Fruit fly (Drosophila melanogaster) whole organism, embryonic: ENCODE data around the gene CG31792.
A peak's percentile ranks its signal among the peaks of the same experiment; 100 is the strongest.

Source experiments
- ATbp ChIP-seq: fragments of 200-800 bp; sonication (Bioruptor generic); optimal IDR thresholded peaks from 2 replicates; lab custom pipeline; 2017; ENCODE audit warnings: missing biosample characterization, mild to moderate bottlenecking, missing genetic modification characterization, missing genetic modification reagents
- BEAF-32 ChIP-seq: fragments of 200-800 bp; sonication (Bioruptor generic); optimal IDR thresholded peaks from 3 replicates; lab custom pipeline; 2017; ENCODE audit warnings: missing biosample characterization, missing genetic modification characterization, mild to moderate bottlenecking, moderate library complexity, missing genetic modification reagents
- CG10209 ChIP-seq: fragments of 200-800 bp; sonication (Bioruptor generic); optimal IDR thresholded peaks from 3 replicates; lab custom pipeline; 2017; ENCODE audit warnings: missing biosample characterization, mild to moderate bottlenecking, missing genetic modification characterization, missing genetic modification reagents
- CG10543 ChIP-seq: fragments of 200-800 bp; sonication (Bioruptor generic); optimal IDR thresholded peaks from 3 replicates; lab custom pipeline; 2017; ENCODE audit warnings: missing biosample characterization, mild to moderate bottlenecking, missing genetic modification characterization, moderate library complexity
- CG12299 ChIP-seq: fragments of 200-800 bp; sonication (Bioruptor generic); optimal IDR thresholded peaks from 2 replicates; lab custom pipeline; 2018; ENCODE audit warnings: missing biosample characterization, mild to moderate bottlenecking, missing genetic modification characterization
- CG1233 ChIP-seq: fragments of 200-800 bp; sonication (Bioruptor generic); optimal IDR thresholded peaks from 4 replicates; lab custom pipeline; 2018; ENCODE audit warnings: missing biosample characterization, mild to moderate bottlenecking, missing genetic modification characterization
- CG15696 ChIP-seq: fragments of 200-800 bp; sonication (Bioruptor generic); optimal IDR thresholded peaks from 2 replicates; lab custom pipeline; 2019; ENCODE audit warnings: missing biosample characterization, mild to moderate bottlenecking, missing genetic modification characterization, moderate library complexity
- CG16813 ChIP-seq: fragments of 200-800 bp; sonication (Bioruptor generic); IDR thresholded peaks from 3 replicates; pipeline ENCODE4 v1.3.6; 2022; ENCODE audit warnings: missing biosample characterization, missing genetic modification characterization; ENCODE audit not compliant: partially characterized antibody
- CG17186 ChIP-seq: fragments of 200-800 bp; sonication (Bioruptor generic); optimal IDR thresholded peaks from 3 replicates; lab custom pipeline; 2017; ENCODE audit warnings: missing biosample characterization, missing genetic modification reagents, missing genetic modification characterization
- CG17328 ChIP-seq: fragments of 200-800 bp; sonication (Bioruptor generic); IDR thresholded peaks from 2 replicates; pipeline ENCODE4 v1.3.6; 2022; ENCODE audit warnings: missing biosample characterization, missing genetic modification characterization
- CG17568 ChIP-seq: fragments of 200-800 bp; sonication (Bioruptor generic); optimal IDR thresholded peaks from 2 replicates; lab custom pipeline; 2018; ENCODE audit warnings: missing biosample characterization, mild to moderate bottlenecking, missing genetic modification characterization, moderate library complexity
- CG2199 ChIP-seq: fragments of 200-800 bp; sonication (Bioruptor generic); IDR thresholded peaks from 3 replicates; pipeline ENCODE4 v1.3.6; 2022; ENCODE audit warnings: missing biosample characterization, missing genetic modification characterization
- CG2875 ChIP-seq: fragments of 200-800 bp; sonication (Bioruptor generic); optimal IDR thresholded peaks from 2 replicates; lab custom pipeline; 2017; ENCODE audit warnings: missing biosample characterization, mild to moderate bottlenecking, missing genetic modification characterization, missing genetic modification reagents
- CG3065 ChIP-seq: fragments of 200-800 bp; sonication (Bioruptor generic); optimal IDR thresholded peaks from 2 replicates; lab custom pipeline; 2016; ENCODE audit warnings: missing biosample characterization, missing genetic modification characterization
- CG31224 ChIP-seq: fragments of 200-800 bp; sonication (Bioruptor generic); IDR thresholded peaks from 2 replicates; pipeline ENCODE4 v1.3.6; 2022; ENCODE audit warnings: missing biosample characterization, missing genetic modification characterization
- CG3407 ChIP-seq: fragments of 200-800 bp; sonication (Bioruptor generic); optimal IDR thresholded peaks from 2 replicates; lab custom pipeline; 2018; ENCODE audit warnings: missing biosample characterization, mild to moderate bottlenecking, missing genetic modification characterization
- CG6813 ChIP-seq: fragments of 200-800 bp; sonication (Bioruptor generic); optimal IDR thresholded peaks from 2 replicates; lab custom pipeline; 2017; ENCODE audit warnings: missing biosample characterization, missing genetic modification characterization, mild to moderate bottlenecking, moderate library complexity, missing genetic modification reagents
- CG7357 ChIP-seq: fragments of 200-800 bp; sonication (Bioruptor generic); IDR thresholded peaks from 3 replicates; pipeline ENCODE4 v1.3.6; 2022; ENCODE audit warnings: missing biosample characterization, missing genetic modification characterization
- CG7745 ChIP-seq: fragments of 200-800 bp; sonication (Bioruptor generic); optimal IDR thresholded peaks from 2 replicates; lab custom pipeline; 2018; ENCODE audit warnings: missing biosample characterization, mild to moderate bottlenecking, missing genetic modification characterization, moderate library complexity
- CG7963 ChIP-seq: fragments of 200-800 bp; sonication (Bioruptor generic); IDR thresholded peaks from 3 replicates; pipeline ENCODE4 v1.3.6; 2022; ENCODE audit warnings: missing biosample characterization, missing genetic modification characterization; ENCODE audit not compliant: partially characterized antibody
- CG9797 ChIP-seq: fragments of 200-800 bp; sonication (Bioruptor generic); optimal IDR thresholded peaks from 3 replicates; lab custom pipeline; 2018; ENCODE audit warnings: missing biosample characterization, mild to moderate bottlenecking, missing genetic modification characterization
- Dref ChIP-seq: fragments of 200-800 bp; sonication (Bioruptor generic); IDR thresholded peaks from 2 replicates; pipeline ENCODE4 v1.3.6; 2022; ENCODE audit warnings: missing biosample characterization, missing genetic modification characterization
- Drgx ChIP-seq: fragments of 200-800 bp; sonication (Bioruptor generic); IDR thresholded peaks from 2 replicates; pipeline ENCODE4 v1.3.6; 2022; ENCODE audit warnings: missing biosample characterization, missing genetic modification characterization
- E2f1 ChIP-seq: fragments of 200-800 bp; sonication (Bioruptor generic); IDR thresholded peaks from 2 replicates; pipeline ENCODE4 v1.3.6; 2022; ENCODE audit warnings: missing biosample characterization, missing genetic modification characterization
- Fer1 ChIP-seq: fragments of 200-800 bp; sonication (Bioruptor generic); optimal IDR thresholded peaks from 2 replicates; lab custom pipeline; 2017; ENCODE audit warnings: missing biosample characterization, mild to moderate bottlenecking, missing genetic modification characterization
- Mrtf ChIP-seq: fragments of 200-800 bp; sonication (Bioruptor generic); IDR thresholded peaks from 3 replicates; pipeline ENCODE4 v1.3.6; 2022; ENCODE audit warnings: missing biosample characterization, missing genetic modification characterization
- NC2β ChIP-seq: fragments of 200-800 bp; sonication (Bioruptor generic); optimal IDR thresholded peaks from 2 replicates; lab custom pipeline; 2016; ENCODE audit warnings: missing biosample characterization, missing genetic modification characterization
- Scr ChIP-seq: fragments of 200-800 bp; sonication (Bioruptor generic); IDR thresholded peaks from 2 replicates; pipeline ENCODE4 v1.3.6; 2022; ENCODE audit warnings: missing biosample characterization, missing genetic modification characterization; ENCODE audit not compliant: partially characterized antibody
- Sry-β ChIP-seq: fragments of 200-800 bp; sonication (Bioruptor generic); optimal IDR thresholded peaks from 2 replicates; lab custom pipeline; 2018; ENCODE audit warnings: missing biosample characterization, mild to moderate bottlenecking, missing genetic modification characterization, moderate library complexity
- Sry-δ ChIP-seq: fragments of 200-800 bp; sonication (Bioruptor generic); optimal IDR thresholded peaks from 2 replicates; lab custom pipeline; 2016; ENCODE audit warnings: missing biosample characterization, missing genetic modification characterization
- amos ChIP-seq: fragments of 200-800 bp; sonication (Bioruptor generic); IDR thresholded peaks from 2 replicates; pipeline ENCODE4 v1.3.6; 2022; ENCODE audit warnings: missing biosample characterization, missing genetic modification characterization; ENCODE audit not compliant: partially characterized antibody
- cg ChIP-seq: fragments of 200-800 bp; sonication (Bioruptor generic); optimal IDR thresholded peaks from 3 replicates; lab custom pipeline; 2019; ENCODE audit warnings: missing biosample characterization, mild to moderate bottlenecking, missing genetic modification characterization, moderate library complexity
- chm ChIP-seq: fragments of 200-800 bp; sonication (Bioruptor generic); IDR thresholded peaks from 2 replicates; pipeline ENCODE4 v1.3.6; 2022; ENCODE audit warnings: missing biosample characterization, missing genetic modification characterization
- disco-r ChIP-seq: fragments of 200-800 bp; sonication (Bioruptor generic); optimal IDR thresholded peaks from 2 replicates; lab custom pipeline; 2016; ENCODE audit warnings: missing biosample characterization, missing genetic modification characterization
- gem ChIP-seq: fragments of 200-800 bp; sonication (Bioruptor generic); optimal IDR thresholded peaks from 2 replicates; lab custom pipeline; 2019; ENCODE audit warnings: missing biosample characterization, mild to moderate bottlenecking, missing genetic modification characterization, moderate library complexity
- ind ChIP-seq: fragments of 200-800 bp; sonication (Bioruptor generic); optimal IDR thresholded peaks from 3 replicates; lab custom pipeline; 2016; ENCODE audit warnings: missing biosample characterization, missing genetic modification characterization
- nerfin-2 ChIP-seq: fragments of 200-800 bp; sonication (Bioruptor generic); IDR thresholded peaks from 2 replicates; pipeline ENCODE4 v1.3.6; 2022; ENCODE audit warnings: missing biosample characterization, missing genetic modification characterization; ENCODE audit not compliant: partially characterized antibody
- pan ChIP-seq, 4 experiments: fragments of >200 bp in 3 of 4; fragments of 200-800 bp in 1 of 4; sonication (Bioruptor generic) in 1 of 4; optimal IDR thresholded peaks in 3 of 4; IDR thresholded peaks in 1 of 4; 2 replicates each; pipeline versions ENCODE4 v1.3.6 to Lab custom; 2017 to 2022; ENCODE audit warnings: missing biosample characterization in 2 of 4, missing genetic modification characterization in 2 of 4, mixed read lengths in 1 of 4
- phol ChIP-seq: fragments of 200-800 bp; sonication (Bioruptor generic); optimal IDR thresholded peaks from 3 replicates; lab custom pipeline; 2018; ENCODE audit warnings: missing biosample characterization, mild to moderate bottlenecking, missing genetic modification characterization, moderate library complexity
- schlank ChIP-seq: fragments of 200-800 bp; sonication (Bioruptor generic); optimal IDR thresholded peaks from 2 replicates; lab custom pipeline; 2018; ENCODE audit warnings: missing biosample characterization, mild to moderate bottlenecking, missing genetic modification characterization
- sens-2 ChIP-seq: fragments of 200-800 bp; sonication (Bioruptor generic); IDR thresholded peaks from 2 replicates; pipeline ENCODE4 v1.3.6; 2022; ENCODE audit warnings: missing biosample characterization, missing genetic modification characterization
- sima ChIP-seq: fragments of 200-800 bp; sonication (Bioruptor generic); optimal IDR thresholded peaks from 2 replicates; lab custom pipeline; 2016; ENCODE audit warnings: missing biosample characterization, missing genetic modification characterization
- sqz ChIP-seq: fragments of 200-800 bp; sonication (Bioruptor generic); optimal IDR thresholded peaks from 3 replicates; lab custom pipeline; 2018; ENCODE audit warnings: missing biosample characterization, mild to moderate bottlenecking, missing genetic modification characterization
- sug ChIP-seq: fragments of 200-800 bp; optimal IDR thresholded peaks from 2 replicates; lab custom pipeline; 2019; ENCODE audit warnings: missing biosample characterization, mild to moderate bottlenecking, missing genetic modification characterization, moderate library complexity
- tin ChIP-seq: fragments of 200-800 bp; sonication (Bioruptor generic); optimal IDR thresholded peaks from 3 replicates; lab custom pipeline; 2016; ENCODE audit warnings: missing biosample characterization, missing genetic modification characterization
- tll ChIP-seq, 2 experiments: fragments of 200-800 bp in 1 of 2; fragments of >200 bp in 1 of 2; sonication (Bioruptor generic) in 1 of 2; optimal IDR thresholded peaks; 2 replicates each; lab custom pipeline; 2017 to 2019; ENCODE audit warnings: missing biosample characterization in 2 of 2, missing genetic modification characterization in 2 of 2, mild to moderate bottlenecking in 1 of 2, moderate library complexity in 1 of 2
- vfl ChIP-seq: fragments of 200-800 bp; sonication (Bioruptor generic); optimal IDR thresholded peaks from 2 replicates; lab custom pipeline; 2016; ENCODE audit warnings: missing biosample characterization, missing genetic modification characterization
- vvl ChIP-seq: fragments of 200-800 bp; sonication (Bioruptor generic); IDR thresholded peaks from 2 replicates; pipeline ENCODE4 v1.3.6; 2022; ENCODE audit warnings: missing biosample characterization, missing genetic modification characterization

Gene CG31792

DNA sequence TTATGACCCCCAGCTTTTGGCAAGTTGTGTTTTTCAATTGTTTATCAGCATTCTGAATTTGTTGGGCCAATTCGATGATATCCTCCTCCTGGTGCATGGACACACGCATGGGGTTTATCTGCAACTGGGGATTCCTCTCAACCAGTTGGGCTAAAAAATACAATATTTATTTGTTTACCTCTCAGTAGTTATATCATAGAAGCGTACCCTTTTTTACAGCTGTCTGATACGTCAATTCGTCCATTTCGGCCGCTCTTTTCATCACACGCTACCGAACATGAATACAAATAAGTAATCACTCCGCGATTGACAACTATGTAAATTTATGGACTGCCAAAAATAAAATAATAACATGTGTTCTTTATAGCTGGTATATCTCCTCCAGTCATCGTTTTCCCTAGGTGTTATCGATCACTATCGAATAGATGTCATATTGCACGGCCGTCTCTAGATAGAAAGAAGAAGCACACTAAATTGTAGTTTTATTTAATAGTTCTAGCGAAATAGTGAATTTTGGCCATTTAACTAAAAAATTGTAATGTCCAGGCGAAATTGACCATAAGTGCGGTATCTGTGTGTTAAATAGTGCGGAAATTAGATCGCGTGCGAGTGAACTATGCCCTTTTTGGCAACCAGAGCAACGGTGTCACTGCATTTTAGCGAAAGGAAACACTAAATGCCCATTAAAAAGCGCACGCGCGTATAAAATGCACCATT is 37.1 kb downstream of the CG31792 start, which contains the start of the genes mib2 and CG31800 (continued):
- TF ChIP-seq CG16813 (GFP tag; lab: Robert Waterston, UW) (peak; percentile 76), CG17568 (GFP tag; lab: Kevin White, UChicago) (no peak), pan (optimal IDR thresholded peaks at IDR 0.05; lab: Kevin White, UChicago) (no peak), pan (GFP tag; optimal IDR thresholded peaks at IDR 0.05 in 1 of 2, IDR thresholded peaks at IDR 0.05 in 1 of 2) (no peak), CG31224 (no peak), nerfin-2 (GFP tag; lab: Robert Waterston, UW) (peak; percentile 78), CG1233 (no peak), CG6813 (no peak), CG10209 (GFP tag; lab: Kevin White, UChicago) (no peak), sug (tag; lab: Kevin White, UChicago) (peak; percentile 38), CG7357 (GFP tag; lab: Robert Waterston, UW) (no peak), BEAF-32 (GFP tag; lab: Kevin White, UChicago) (peak; percentile 84), CG2875 (GFP tag; lab: Kevin White, UChicago) (no peak), CG10543 (GFP tag; lab: Kevin White, UChicago) (no peak), gem (tag; lab: Kevin White, UChicago) (no peak), Mrtf (GFP tag; lab: Robert Waterston, UW) (no peak), Drgx (GFP tag; lab: Robert Waterston, UW) (no peak), amos (GFP tag; lab: Robert Waterston, UW) (peak; percentile 88), schlank (tag; lab: Kevin White, UChicago) (no peak), CG2199 (GFP tag; lab: Robert Waterston, UW) (0 out of 3 replicates have a peak, but pooled peaks have one; percentile 53), NC2β (no peak), E2f1 (GFP tag; lab: Robert Waterston, UW) (no peak), disco-r (GFP tag; lab: Kevin White, UChicago) (no peak), Dref (GFP tag; lab: Robert Waterston, UW) (peak; percentile 86), sens-2 (no peak), vfl (GFP tag; lab: Kevin White, UChicago) (no peak), chm (GFP tag; lab: Robert Waterston, UW) (0 out of 2 replicates have a peak, but pooled peaks have one; percentile 38), Sry-δ (peak; percentile 93), CG17328 (GFP tag; lab: Robert Waterston, UW) (no peak), cg (no peak), CG17186 (GFP tag; lab: Kevin White, UChicago) (no peak), CG3065 (GFP tag; lab: Kevin White, UChicago) (no peak), Scr (GFP tag; lab: Robert Waterston, UW) (peak; percentile 85), CG3407 (GFP tag; lab: Kevin White, UChicago) (no peak), Sry-β (GFP tag; lab: Kevin White, UChicago) (no peak), tin (no peak), CG12299 (no peak), CG9797 (no peak), ind (GFP tag; lab: Kevin White, UChicago) (no peak), CG7745 (tag; lab: Kevin White, UChicago) (no peak), phol (peak; percentile 5), Fer1 (GFP tag; lab: Kevin White, UChicago) (no peak), CG15696 (tag; lab: Kevin White, UChicago) (no peak), ATbp (GFP tag; lab: Kevin White, UChicago) (no peak), sqz (GFP tag; lab: Kevin White, UChicago) (no peak), CG7963 (peak; percentile 86), vvl (GFP tag; lab: Robert Waterston, UW) (peak; percentile 8; the same call in 1 of the 2 replicates), tll (GFP tag; optimal IDR thresholded peaks at IDR 0.05; lab: Kevin White, UChicago) (no peak), sima (GFP tag; lab: Kevin White, UChicago) (no peak)
